Worm (Caenorhabditis elegans) whole organism, midembryonic: ENCODE data around the gene K06H6.5.

Source experiments
- T22C8.4 ChIP-seq: fragments of 200-800 bp; sonication (Bioruptor generic); IDR thresholded peaks from 2 replicates; pipeline ENCODE4 v1.3.6; 2022; ENCODE audit warnings: missing genetic modification characterization, missing compliant biosample characterization
- cog-1 ChIP-seq: sonication (generic microtip); optimal IDR thresholded peaks from 2 replicates; lab custom pipeline; 2016; ENCODE audit warnings: missing genetic modification characterization, missing compliant biosample characterization
- flt-1 ChIP-seq: fragments of 200-800 bp; sonication (Bioruptor generic); IDR thresholded peaks from 2 replicates; pipeline ENCODE4 v1.3.6; 2022; ENCODE audit warnings: missing genetic modification characterization, missing compliant biosample characterization
- klf-2 ChIP-seq: fragments of 200-800 bp; sonication (Bioruptor generic); conservative IDR thresholded peaks from 2 replicates; pipeline ENCODE4 v1.3.6; 2022; ENCODE audit warnings: missing genetic modification reagents, missing genetic modification characterization, missing compliant biosample characterization
- med-1 ChIP-seq: sonication (generic microtip); optimal IDR thresholded peaks from 2 replicates; lab custom pipeline; 2017; ENCODE audit warnings: missing genetic modification characterization, mild to moderate bottlenecking, missing compliant biosample characterization, antibody characterized with exemption, missing genetic modification reagents; ENCODE audit not compliant: insufficient read depth
- ref-1 ChIP-seq: fragments of 200-800 bp; sonication (Bioruptor generic); conservative IDR thresholded peaks from 2 replicates; pipeline ENCODE4 v1.3.6; 2022; ENCODE audit warnings: missing genetic modification reagents, missing genetic modification characterization, missing compliant biosample characterization
- tab-1 ChIP-seq: fragments of 200-800 bp; sonication (Bioruptor generic); IDR thresholded peaks from 2 replicates; pipeline ENCODE4 v1.3.6; 2022; ENCODE audit warnings: missing genetic modification characterization, missing compliant biosample characterization
- ztf-23 ChIP-seq: fragments of 200-800 bp; sonication (Bioruptor generic); IDR thresholded peaks from 2 replicates; pipeline ENCODE4 v1.3.6; 2022; ENCODE audit warnings: missing genetic modification reagents, missing genetic modification characterization, missing compliant biosample characterization
- ztf-29 ChIP-seq: fragments of 200-800 bp; sonication (Bioruptor generic); IDR thresholded peaks from 2 replicates; pipeline ENCODE4 v1.3.6; 2022; ENCODE audit warnings: missing genetic modification reagents, missing genetic modification characterization, missing compliant biosample characterization

The K06H6.5 gene

DNA sequence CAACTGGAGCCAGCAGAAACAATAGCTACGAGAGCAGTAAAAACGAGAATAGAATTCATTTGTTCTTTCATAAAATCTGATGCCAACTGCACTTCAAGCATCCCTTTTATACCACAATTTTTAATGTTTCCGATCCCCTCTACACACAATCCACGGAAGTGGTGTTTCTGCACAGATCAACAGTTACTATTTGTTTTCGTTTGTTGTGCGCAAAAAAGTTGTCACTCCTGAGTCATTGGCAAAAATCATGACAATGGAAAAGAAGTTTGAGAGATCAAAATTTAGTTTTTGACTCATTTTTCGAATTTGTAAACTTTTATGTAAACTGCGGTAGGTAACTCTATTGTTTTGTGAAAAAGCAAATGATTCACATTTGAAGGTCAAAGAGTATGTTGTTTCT lies 27.9 kb downstream of the K06H6.5 start, which contains the start of gene srlf-37:
Gene srlf-37, minus strand, starts transcription at position 101 of the 400 bp plus-strand sequence.
- TF ChIP-seq ref-1 (GFP tag; lab: Robert Waterston, UW), result no peak
- TF ChIP-seq T22C8.4 (GFP tag; lab: Robert Waterston, UW), result no peak
- no peak for TF ChIP-seq klf-2 (GFP tag; lab: Robert Waterston, UW)
- no peak for TF ChIP-seq ztf-23 (GFP tag; lab: Robert Waterston, UW)
- TF ChIP-seq flt-1 (GFP tag; lab: Robert Waterston, UW), result no peak
- TF ChIP-seq ztf-29, result no peak
- TF ChIP-seq tab-1 (GFP tag; lab: Robert Waterston, UW), result no peak
- no peak for TF ChIP-seq cog-1
- no peak for TF ChIP-seq med-1

DNA sequence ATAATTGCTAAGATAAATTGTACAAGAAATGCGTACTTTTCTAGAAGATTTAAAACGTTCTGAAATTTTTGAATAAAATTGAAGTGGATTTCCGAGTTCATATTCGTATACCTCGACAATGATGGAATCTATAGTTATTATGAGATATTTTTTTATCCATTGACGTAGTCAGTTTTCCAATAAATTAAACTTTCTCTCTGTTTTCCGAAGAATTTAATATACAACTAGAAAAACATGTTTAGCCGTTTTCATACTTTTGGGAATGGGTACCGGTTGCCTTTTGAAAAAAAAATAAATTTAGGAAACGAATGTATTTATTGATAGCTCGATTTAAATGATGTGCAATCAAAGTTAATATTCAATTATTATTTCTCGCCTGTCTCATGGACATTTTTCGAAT lies 32.7 kb downstream of the K06H6.5 start, which contains the start of gene srw-109:
Gene srw-109, minus strand, starts transcription at position 101 of the 400 bp plus-strand sequence.
- TF ChIP-seq tab-1 (GFP tag; lab: Robert Waterston, UW) (no peak), cog-1 (no peak), flt-1 (GFP tag; lab: Robert Waterston, UW) (no peak), T22C8.4 (GFP tag; lab: Robert Waterston, UW) (no peak), klf-2 (GFP tag; lab: Robert Waterston, UW) (no peak), ref-1 (GFP tag; lab: Robert Waterston, UW) (no peak), ztf-23 (GFP tag; lab: Robert Waterston, UW) (no peak), med-1 (no peak), ztf-29 (no peak)

DNA sequence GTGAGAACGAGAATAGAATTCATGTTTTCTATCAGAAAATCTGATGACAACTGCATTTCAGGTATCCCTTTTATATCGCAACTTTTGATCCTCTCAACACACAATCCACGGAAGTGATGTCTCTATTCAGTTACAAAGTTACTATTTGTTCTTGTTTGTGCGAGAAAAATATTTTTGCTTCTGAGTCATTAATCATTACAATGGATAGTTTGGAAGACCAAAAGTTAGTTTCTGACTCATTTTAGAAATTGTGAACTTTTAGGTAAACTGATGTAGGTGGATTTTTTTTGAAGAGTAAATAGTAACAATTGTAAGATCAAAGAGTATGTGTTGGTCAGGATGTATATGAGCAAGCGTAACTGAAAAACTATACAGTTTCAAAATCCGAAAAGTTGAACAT lies 33.5 kb downstream of the K06H6.5 start, which contains the start of gene srlf-36:
Gene srlf-36, minus strand, starts transcription at position 101 of the 400 bp plus-strand sequence.
- TF ChIP-seq klf-2 (GFP tag; lab: Robert Waterston, UW), result no peak
- TF ChIP-seq ztf-29, result no peak
- TF ChIP-seq T22C8.4 (GFP tag; lab: Robert Waterston, UW), result no peak
- no peak for TF ChIP-seq ztf-23 (GFP tag; lab: Robert Waterston, UW)

DNA sequence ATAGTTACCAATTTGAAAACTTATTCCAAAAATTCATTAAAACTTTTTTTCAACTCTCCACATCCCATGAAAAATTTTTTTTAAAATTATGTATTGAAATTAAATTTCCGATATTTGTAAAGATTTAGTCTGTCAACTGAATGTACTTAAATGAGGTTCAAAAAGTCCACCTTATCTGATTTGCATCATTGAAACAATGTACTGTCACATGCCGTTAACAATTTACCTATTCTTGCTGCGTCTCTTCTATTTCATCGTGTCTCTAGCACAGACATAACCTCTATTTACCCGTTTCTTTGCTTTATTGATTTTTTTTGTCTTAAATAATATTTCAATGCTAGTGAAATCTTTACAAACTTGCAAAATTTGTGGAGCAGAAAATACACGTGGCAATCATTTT lies 34.0 kb downstream of the K06H6.5 start, which contains the start of gene nhr-90:
Gene nhr-90, plus strand, starts transcription at position 296 of the 400 bp plus-strand sequence.
- TF ChIP-seq med-1 (no peak), ref-1 (GFP tag; lab: Robert Waterston, UW) (no peak), klf-2 (GFP tag; lab: Robert Waterston, UW) (no peak), flt-1 (GFP tag; lab: Robert Waterston, UW) (no peak), tab-1 (GFP tag; lab: Robert Waterston, UW) (no peak)

DNA sequence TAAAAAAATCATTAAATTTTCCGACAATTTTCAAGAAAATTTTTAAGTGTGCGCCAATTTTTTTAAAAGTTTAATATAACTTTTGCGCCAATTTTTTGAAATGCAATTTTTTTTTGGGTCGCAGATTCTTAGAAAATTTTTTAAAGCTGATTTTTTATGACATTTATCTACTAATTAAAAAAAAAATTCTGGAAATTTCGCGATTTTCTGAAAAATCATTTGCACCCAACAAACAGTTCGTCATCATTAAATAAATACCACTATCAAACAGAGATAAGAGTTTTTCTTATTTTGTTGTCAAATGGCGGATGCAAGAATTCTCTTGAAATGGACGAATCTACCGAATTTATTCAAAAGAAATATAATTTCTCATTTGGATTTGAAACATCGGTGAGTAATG lies 39.1 kb downstream of the K06H6.5 start, which contains the start of gene F48G7.13:
Gene F48G7.13, plus strand, starts transcription at position 301 of the 400 bp plus-strand sequence.
- TF ChIP-seq T22C8.4 (GFP tag; lab: Robert Waterston, UW), result no peak
- TF ChIP-seq cog-1, result no peak
- TF ChIP-seq flt-1 (GFP tag; lab: Robert Waterston, UW), result no peak
- TF ChIP-seq ztf-29, result no peak
- no peak for TF ChIP-seq ref-1 (GFP tag; lab: Robert Waterston, UW)
- TF ChIP-seq tab-1 (GFP tag; lab: Robert Waterston, UW), result no peak
- TF ChIP-seq klf-2 (GFP tag; lab: Robert Waterston, UW), result no peak
- TF ChIP-seq med-1, result no peak
- no peak for TF ChIP-seq ztf-23 (GFP tag; lab: Robert Waterston, UW)

DNA sequence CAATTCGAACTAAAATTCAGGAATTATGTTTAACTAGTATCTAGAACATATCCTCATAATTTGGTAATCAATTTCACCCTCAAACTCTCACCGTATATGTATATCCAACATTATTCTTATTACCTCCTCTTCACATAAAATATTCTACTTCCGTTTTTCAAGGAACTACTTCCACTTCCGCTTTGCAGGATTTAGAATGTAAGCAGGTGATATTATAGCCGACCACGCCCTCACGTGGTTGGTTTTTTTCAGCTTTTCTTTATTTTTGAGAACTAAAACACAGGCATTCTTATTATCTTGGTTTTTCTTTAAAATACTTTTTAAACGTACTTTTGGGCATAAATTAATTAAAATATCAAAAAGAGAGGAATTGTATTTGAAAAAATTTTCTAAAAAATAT lies 41.7 kb downstream of the K06H6.5 start:
- TF ChIP-seq tab-1 (GFP tag; lab: Robert Waterston, UW), result no peak
- TF ChIP-seq klf-2 (GFP tag; lab: Robert Waterston, UW), result no peak
- TF ChIP-seq ref-1 (GFP tag; lab: Robert Waterston, UW), result no peak
- no peak for TF ChIP-seq ztf-29
- TF ChIP-seq T22C8.4 (GFP tag; lab: Robert Waterston, UW), result no peak
- no peak for TF ChIP-seq flt-1 (GFP tag; lab: Robert Waterston, UW)
- TF ChIP-seq med-1, result no peak
- no peak for TF ChIP-seq ztf-23 (GFP tag; lab: Robert Waterston, UW)
- no peak for TF ChIP-seq cog-1

DNA sequence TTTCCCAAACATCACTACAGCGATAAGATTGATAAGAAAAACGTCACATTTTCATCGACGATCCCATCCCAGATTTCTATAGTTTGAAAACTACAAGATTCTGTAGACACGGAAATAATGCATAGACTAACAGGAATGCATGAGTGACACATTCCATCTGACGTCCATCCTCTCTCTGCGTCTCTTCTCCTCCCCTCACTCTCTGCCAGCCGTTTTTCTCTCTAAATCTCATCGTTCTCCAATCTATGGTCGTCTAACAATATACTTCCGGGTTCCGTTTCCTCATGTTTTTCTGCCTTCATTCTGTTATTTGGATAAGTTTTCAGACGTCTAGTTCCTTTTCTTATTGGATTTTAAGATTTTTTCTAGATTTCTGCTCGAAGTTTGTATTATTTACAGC lies 42.9 kb downstream of the K06H6.5 start, which contains the start of gene F48G7.4:
Gene F48G7.4, plus strand, starts transcription at position 400 of the 400 bp plus-strand sequence.
- TF ChIP-seq cog-1 (peak; percentile 24), flt-1 (GFP tag; lab: Robert Waterston, UW) (no peak)

DNA sequence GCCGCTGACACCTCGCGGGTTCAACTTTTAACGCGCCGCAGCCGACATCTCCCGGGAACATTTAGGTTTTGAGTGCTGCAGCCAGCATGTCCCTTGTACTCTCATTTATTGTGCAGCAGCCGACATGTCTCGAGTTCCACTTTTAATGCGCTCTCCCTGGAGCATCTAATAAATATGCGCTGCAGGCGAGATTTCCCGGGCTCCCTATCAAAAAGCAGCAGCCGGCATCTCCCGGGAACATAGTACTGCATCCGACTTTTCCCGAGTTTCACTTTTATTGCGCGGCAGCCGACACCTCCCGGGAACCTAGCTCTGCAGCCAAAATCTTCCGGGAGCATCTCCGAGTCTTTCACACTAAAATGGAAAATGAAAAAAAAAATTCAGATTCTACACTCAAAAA lies 44.8 kb downstream of the K06H6.5 start:
- TF ChIP-seq flt-1 (GFP tag; lab: Robert Waterston, UW) (no peak), T22C8.4 (GFP tag; lab: Robert Waterston, UW) (no peak)

DNA sequence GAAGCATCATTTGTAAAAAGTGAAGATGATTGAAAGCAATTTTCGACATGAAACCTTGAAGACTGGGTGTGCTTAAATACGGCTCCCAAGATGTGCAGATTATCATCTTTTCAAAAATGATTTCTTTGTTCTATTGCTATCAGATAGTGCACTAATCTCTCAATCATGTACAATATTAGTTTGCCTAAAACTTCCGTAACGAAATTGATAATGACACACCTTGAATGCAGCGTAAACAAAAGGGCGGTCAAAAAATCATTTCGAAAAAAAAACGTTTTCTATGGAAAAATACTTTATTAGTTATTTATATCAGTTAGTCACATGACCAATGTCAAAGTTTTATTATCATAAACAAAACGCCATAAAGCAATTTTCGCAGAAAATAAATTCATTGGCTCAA lies 46.7 kb downstream of the K06H6.5 start, which contains the start of gene F48G7.5:
Gene F48G7.5, minus strand, starts transcription at position 34 of the 400 bp plus-strand sequence.
- no peak for TF ChIP-seq klf-2 (GFP tag; lab: Robert Waterston, UW)
- no peak for TF ChIP-seq tab-1 (GFP tag; lab: Robert Waterston, UW)
- TF ChIP-seq T22C8.4 (GFP tag; lab: Robert Waterston, UW), result no peak
- no peak for TF ChIP-seq med-1
- no peak for TF ChIP-seq ztf-23 (GFP tag; lab: Robert Waterston, UW)
- TF ChIP-seq ztf-29, result no peak
- no peak for TF ChIP-seq ref-1 (GFP tag; lab: Robert Waterston, UW)
- no peak for TF ChIP-seq flt-1 (GFP tag; lab: Robert Waterston, UW)
- TF ChIP-seq cog-1, result no peak

DNA sequence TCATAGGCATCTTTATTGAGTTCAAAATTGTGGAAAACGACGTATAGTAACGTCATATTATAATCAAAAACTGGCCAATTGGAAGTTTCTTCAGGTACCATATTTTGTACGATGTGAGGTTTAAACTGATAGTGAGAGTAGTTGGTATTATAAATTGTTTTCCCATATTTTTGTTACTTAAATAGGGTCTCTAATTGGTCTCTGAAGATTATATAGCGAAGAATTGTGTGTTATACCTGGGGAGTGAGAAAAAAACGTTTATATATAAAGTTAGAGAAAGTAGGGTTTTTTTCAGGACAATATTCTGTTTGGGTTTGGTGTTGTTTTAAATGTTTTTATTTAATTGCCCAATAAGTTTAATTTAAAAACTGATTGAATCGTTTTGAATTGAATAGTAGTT lies 48.8 kb downstream of the K06H6.5 start, which contains the start of gene srt-17:
Gene srt-17, minus strand, starts transcription at position 101 of the 400 bp plus-strand sequence.
- TF ChIP-seq ref-1 (GFP tag; lab: Robert Waterston, UW) (no peak), ztf-29 (no peak), med-1 (no peak), cog-1 (no peak), ztf-23 (GFP tag; lab: Robert Waterston, UW) (no peak), T22C8.4 (GFP tag; lab: Robert Waterston, UW) (no peak), flt-1 (GFP tag; lab: Robert Waterston, UW) (no peak), klf-2 (GFP tag; lab: Robert Waterston, UW) (no peak), tab-1 (GFP tag; lab: Robert Waterston, UW) (no peak)
